Worm (Caenorhabditis elegans): Measurements from ENCODE around the gene W02F12.2.

ce11 chrV:6685499-6685898 lies 12.0 kb downstream of the W02F12.2 start:
- TF ChIP-seq sptf-1 (tag; optimal IDR thresholded peaks at IDR 0.05) (no peak), unc-30 (tag; optimal IDR thresholded peaks at IDR 0.05) (no peak), ztf-11 (tag; optimal IDR thresholded peaks at IDR 0.05) (no peak), snpc-4 (tag; optimal IDR thresholded peaks at IDR 0.05) (no peak), grh-1 (GFP tag; IDR thresholded peaks at IDR 0.05) (no peak), skn-1 (tag; optimal IDR thresholded peaks at IDR 0.05) (no peak)

Measured in whole organism, L1 larva.